Fruit fly (Drosophila melanogaster): Measurements from ENCODE around the gene spict.

spict gene

DNA sequence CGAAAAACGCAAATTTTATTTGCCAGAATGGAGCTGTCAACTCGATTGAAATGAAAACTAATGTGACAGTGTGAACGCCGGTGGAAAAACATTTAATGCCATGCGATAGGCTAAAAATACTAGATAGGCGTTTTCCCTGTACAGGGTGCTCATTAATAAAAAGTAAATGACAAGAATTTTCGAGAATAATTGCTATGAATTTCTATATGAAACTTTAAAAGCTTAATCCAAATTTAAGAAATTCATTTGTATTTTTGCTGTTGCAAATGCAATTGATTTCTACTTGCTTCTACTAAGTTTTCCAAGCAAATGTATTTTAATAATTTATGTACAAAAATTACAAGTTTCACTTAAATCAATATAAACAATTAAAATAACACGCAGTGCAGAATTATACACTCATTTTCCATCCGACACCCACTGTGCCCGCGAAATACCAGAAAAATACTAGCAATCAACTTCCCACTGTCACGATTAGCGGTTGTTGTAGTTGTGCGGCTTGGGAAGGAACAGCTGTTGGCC, 17.3 kb downstream of the spict start, which contains the start of gene Pih1D1 (continued):
- TF ChIP-seq dati (GFP tag; IDR thresholded peaks at IDR 0.05) (peak; percentile 78; the same call in 1 of the 2 replicates), CG11560 (tag; IDR thresholded peaks at IDR 0.05) (peak; percentile 89), Chrac-16 (GFP tag; optimal IDR thresholded peaks at IDR 0.05) (peak; percentile 95), Dbx (GFP tag; IDR thresholded peaks at IDR 0.05) (peak; percentile 96), CG15601 (tag; optimal IDR thresholded peaks at IDR 0.05) (no peak), Deaf1 (tag; optimal IDR thresholded peaks at IDR 0.05) (peak; percentile 79), CG15011 (GFP tag; optimal IDR thresholded peaks at IDR 0.05) (peak; percentile 91), hb (GFP tag; IDR thresholded peaks at IDR 0.05; ENCODE audit: partially characterized antibody) (no peak), seq (GFP tag; IDR thresholded peaks at IDR 0.05) (peak; percentile 90), CG2889 (GFP tag; IDR thresholded peaks at IDR 0.05) (peak; percentile 96), unc-4 (GFP tag; IDR thresholded peaks at IDR 0.05; ENCODE audit: partially characterized antibody) (no peak), Fer1 (GFP tag; optimal IDR thresholded peaks at IDR 0.05) (peak; percentile 92), CG17912 (GFP tag; optimal IDR thresholded peaks at IDR 0.05) (peak; percentile 52), CG4820 (GFP tag; optimal IDR thresholded peaks at IDR 0.05) (peak; percentile 95), CG13123 (GFP tag; optimal IDR thresholded peaks at IDR 0.05) (peak; percentile 89), tna (GFP tag; IDR thresholded peaks at IDR 0.05; ENCODE audit: partially characterized antibody) (no peak), aop (GFP tag; IDR thresholded peaks at IDR 0.05) (0 out of 2 replicates have a peak, but pooled peaks have one; percentile 43), wor (GFP tag; IDR thresholded peaks at IDR 0.05) (peak; percentile 96), dpn (GFP tag; optimal IDR thresholded peaks at IDR 0.05) (peak; percentile 94 to 95), bcd (GFP tag; optimal IDR thresholded peaks at IDR 0.05) (peak; percentile 98), fd64A (GFP tag; optimal IDR thresholded peaks at IDR 0.05) (peak; percentile 45), D (optimal IDR thresholded peaks at IDR 0.05) (no peak), D (GFP tag; optimal IDR thresholded peaks at IDR 0.05) (peak; percentile 92), CG14667 (GFP tag; IDR thresholded peaks at IDR 0.05) (peak; percentile 92), CG18262 (tag; optimal IDR thresholded peaks at IDR 0.05) (peak; percentile 96), CG10979 (tag; optimal IDR thresholded peaks at IDR 0.05) (peak; percentile 92), CG8388 (GFP tag; optimal IDR thresholded peaks at IDR 0.05) (peak; percentile 91), Oli (tag; optimal IDR thresholded peaks at IDR 0.05) (peak; percentile 94), CG13424 (tag; optimal IDR thresholded peaks at IDR 0.05) (peak; percentile 96), CG9876 (GFP tag; optimal IDR thresholded peaks at IDR 0.05) (peak; percentile 88), kah (GFP tag; optimal IDR thresholded peaks at IDR 0.05) (peak; percentile 78), Stat92E (GFP tag; optimal IDR thresholded peaks at IDR 0.05) (peak in 1 of 3 experiments; percentile 76), emc (GFP tag; optimal IDR thresholded peaks at IDR 0.05) (peak; percentile 82), CG13894 (tag; optimal IDR thresholded peaks at IDR 0.05) (peak; percentile 91), trem (tag; optimal IDR thresholded peaks at IDR 0.05) (peak; percentile 98), H2.0 (GFP tag; IDR thresholded peaks at IDR 0.05) (peak; percentile 92), pb (GFP tag; optimal IDR thresholded peaks at IDR 0.05) (peak; percentile 77), CG43689 (GFP tag; IDR thresholded peaks at IDR 0.05) (peak; percentile 90), tgo (GFP tag; IDR thresholded peaks at IDR 0.05) (peak; percentile 97), CG10431 (GFP tag; optimal IDR thresholded peaks at IDR 0.05) (no peak), CG1603 (tag; optimal IDR thresholded peaks at IDR 0.05) (peak; percentile 74), salm (tag; optimal IDR thresholded peaks at IDR 0.05) (peak; percentile 62), dysf (GFP tag; IDR thresholded peaks at IDR 0.05) (peak; percentile 98), CG7928 (GFP tag; optimal IDR thresholded peaks at IDR 0.05) (peak; percentile 72), CG13287 (GFP tag; IDR thresholded peaks at IDR 0.05; ENCODE audit: partially characterized antibody) (no peak), CG7271 (tag; optimal IDR thresholded peaks at IDR 0.05) (peak; percentile 72), CG1647 (GFP tag; optimal IDR thresholded peaks at IDR 0.05) (peak; percentile 85), Dad (GFP tag; optimal IDR thresholded peaks at IDR 0.05) (peak; percentile 79), zfh1 (GFP tag; IDR thresholded peaks at IDR 0.05) (peak; percentile 95), CG11723 (GFP tag; optimal IDR thresholded peaks at IDR 0.05) (peak; percentile 87)
